Fruit fly (Drosophila melanogaster): ENCODE data around the gene tnc.

- no peak for TF ChIP-seq usp (GFP tag; optimal IDR thresholded peaks at IDR 0.05)
- TF ChIP-seq psq (optimal IDR thresholded peaks at IDR 0.05): no peak
- TF ChIP-seq EcR (GFP tag; optimal IDR thresholded peaks at IDR 0.05): no peak
- no peak for TF ChIP-seq pan (optimal IDR thresholded peaks at IDR 0.05)
- no peak for TF ChIP-seq CG8478 (optimal IDR thresholded peaks at IDR 0.05)
- no peak for TF ChIP-seq Dll (optimal IDR thresholded peaks at IDR 0.05)
Observed at dm6 chr3R:24983537-24984501, at the start of gene tnc.

All from whole organism.